Worm (Caenorhabditis elegans): ENCODE measurements around the gene F23D12.11.

F23D12.11 gene

DNA sequence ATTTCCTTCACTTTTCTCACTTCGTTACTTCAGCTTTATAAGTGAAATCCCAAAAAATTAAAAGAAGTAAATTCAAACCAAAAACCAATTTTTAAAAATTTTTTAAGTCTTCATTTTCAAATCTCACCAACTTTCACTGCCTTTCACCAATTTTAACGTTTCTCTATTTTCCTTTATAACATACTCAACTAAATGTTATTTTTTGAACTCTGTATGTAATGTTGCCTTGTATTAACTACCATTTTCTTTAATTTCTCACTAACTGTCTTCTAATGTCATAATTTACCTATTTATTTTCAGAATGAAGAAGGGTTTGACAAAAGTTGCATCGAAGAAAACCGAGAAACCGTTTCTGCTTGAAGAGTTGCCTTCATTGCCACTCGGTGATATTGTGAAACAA is 20.1 kb upstream of the F23D12.11 start, which contains the start of gene F23D12.4:
Gene F23D12.4, plus strand, starts transcription at position 301 of the 400 bp plus-strand sequence.
- no peak for TF ChIP-seq nhr-237 (tag; optimal IDR thresholded peaks at IDR 0.05)
- no peak for TF ChIP-seq jun-1 (tag; optimal IDR thresholded peaks at IDR 0.05)
- TF ChIP-seq mml-1 (tag; optimal IDR thresholded peaks at IDR 0.05): no peak
- TF ChIP-seq nhr-28 (tag; optimal IDR thresholded peaks at IDR 0.05): no peak
- no peak for TF ChIP-seq lin-15B (tag; optimal IDR thresholded peaks at IDR 0.05)
- TF ChIP-seq egl-5 (tag; optimal IDR thresholded peaks at IDR 0.05): no peak
- TF ChIP-seq mdl-1 (tag; optimal IDR thresholded peaks at IDR 0.05): no peak
- no peak for TF ChIP-seq elt-1 (tag; optimal IDR thresholded peaks at IDR 0.05)
- TF ChIP-seq nhr-23 (tag; optimal IDR thresholded peaks at IDR 0.05): no peak
- TF ChIP-seq nhr-25 (tag; optimal IDR thresholded peaks at IDR 0.05): no peak
- no peak for TF ChIP-seq egl-27 (tag; optimal IDR thresholded peaks at IDR 0.05)
- TF ChIP-seq ceh-16 (tag; optimal IDR thresholded peaks at IDR 0.05): no peak
- no peak for TF ChIP-seq aly-2 (tag; optimal IDR thresholded peaks at IDR 0.05)

DNA sequence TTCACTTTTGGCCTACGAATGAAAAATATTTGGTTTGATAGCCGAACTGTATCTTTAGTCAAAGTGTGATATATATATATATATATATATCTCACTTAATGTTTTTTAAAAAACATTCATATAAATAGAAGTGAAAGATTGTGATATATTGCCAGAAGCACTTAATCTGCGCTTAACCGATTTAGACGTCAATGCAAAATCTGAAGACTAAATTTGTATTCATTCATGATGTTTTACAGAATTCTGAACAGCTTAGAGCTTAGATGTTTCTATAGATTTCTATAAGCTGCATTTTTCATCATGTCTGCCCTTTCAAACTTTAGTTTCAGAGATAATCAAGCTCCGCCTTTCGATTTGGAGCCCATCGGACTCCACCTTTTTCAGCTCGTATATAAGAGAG is 17.8 kb upstream of the F23D12.11 start, which contains the start of gene F23D12.3:
Gene F23D12.3, plus strand, starts transcription at position 301 of the 400 bp plus-strand sequence.
- TF ChIP-seq ceh-9 (tag; optimal IDR thresholded peaks at IDR 0.05) (no peak), nhr-12 (tag; optimal IDR thresholded peaks at IDR 0.05) (no peak), nfya-1 (tag; optimal IDR thresholded peaks at IDR 0.05; ENCODE audit: insufficient read depth) (no peak), nhr-67 (tag; optimal IDR thresholded peaks at IDR 0.05) (no peak), ceh-28 (tag; optimal IDR thresholded peaks at IDR 0.05) (no peak), elt-2 (tag; optimal IDR thresholded peaks at IDR 0.05) (no peak), ceh-82 (tag; optimal IDR thresholded peaks at IDR 0.05) (no peak), egl-27 (tag; optimal IDR thresholded peaks at IDR 0.05) (no peak), ceh-16 (tag; optimal IDR thresholded peaks at IDR 0.05) (no peak), eor-1 (tag; optimal IDR thresholded peaks at IDR 0.05) (no peak), sea-2 (GFP tag; optimal IDR thresholded peaks at IDR 0.05) (no peak), snpc-4 (tag; optimal IDR thresholded peaks at IDR 0.05) (no peak), fkh-2 (tag; optimal IDR thresholded peaks at IDR 0.05) (no peak), lin-15B (tag; optimal IDR thresholded peaks at IDR 0.05) (no peak), ztf-11 (tag; optimal IDR thresholded peaks at IDR 0.05) (no peak), R02D3.7 (tag; optimal IDR thresholded peaks at IDR 0.05) (no peak), elt-3 (tag; optimal IDR thresholded peaks at IDR 0.05) (no peak), unc-39 (tag; optimal IDR thresholded peaks at IDR 0.05) (no peak)

DNA sequence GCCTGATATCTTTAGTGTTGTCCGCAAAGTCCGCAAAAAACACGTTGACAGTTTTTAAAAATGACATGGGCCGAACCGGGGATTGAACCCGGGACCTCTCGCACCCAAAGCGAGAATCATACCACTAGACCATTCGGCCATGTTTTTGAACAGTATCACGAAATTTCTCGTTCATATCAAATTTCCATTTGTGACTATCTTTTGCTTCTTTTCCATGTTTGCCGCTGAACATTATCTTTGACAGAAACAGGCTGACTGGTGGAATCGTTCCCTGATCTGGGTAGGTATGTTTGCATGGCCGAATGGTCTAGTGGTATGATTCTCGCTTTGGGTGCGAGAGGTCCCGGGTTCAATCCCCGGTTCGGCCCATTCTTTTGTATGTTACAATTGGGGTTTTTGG is 13.3 kb upstream of the F23D12.11 start:
- TF ChIP-seq nhr-43 (tag; optimal IDR thresholded peaks at IDR 0.05; ENCODE audit: poor library complexity, severe bottlenecking) (peak; percentile 59), nfya-1 (tag; optimal IDR thresholded peaks at IDR 0.05; ENCODE audit: insufficient read depth) (peak; percentile 16)

DNA sequence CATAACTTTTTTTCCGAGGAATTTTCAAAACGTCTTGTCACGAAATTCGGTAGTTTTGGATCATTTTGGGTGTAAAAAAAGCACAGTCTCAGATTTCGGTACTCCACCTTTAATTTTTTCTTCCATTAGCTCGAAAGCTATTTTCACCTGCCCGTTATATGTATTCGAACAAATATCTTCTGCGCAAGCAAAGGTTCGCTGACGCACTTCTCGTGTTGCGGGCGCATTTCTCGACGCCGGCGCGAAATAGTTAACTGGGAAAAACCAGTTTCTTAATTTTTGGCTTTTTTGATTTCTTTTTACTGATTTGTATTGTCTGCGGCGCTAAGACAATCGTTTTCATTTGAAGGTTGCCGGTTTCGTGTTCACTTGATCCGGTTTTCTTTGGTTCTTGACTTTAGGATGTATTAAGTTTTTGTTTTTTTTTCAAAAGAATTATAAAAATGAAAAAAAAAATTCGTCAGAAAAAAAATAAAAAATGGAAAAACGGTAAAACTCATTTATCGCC is 11.2 kb upstream of the F23D12.11 start:
- TF ChIP-seq ztf-11 (tag; optimal IDR thresholded peaks at IDR 0.05): no peak
- no peak for TF ChIP-seq nhr-28 (tag; optimal IDR thresholded peaks at IDR 0.05)
- TF ChIP-seq elt-2 (tag; optimal IDR thresholded peaks at IDR 0.05): no peak
- no peak for TF ChIP-seq ceh-16 (tag; optimal IDR thresholded peaks at IDR 0.05)
- no peak for TF ChIP-seq nhr-43 (tag; optimal IDR thresholded peaks at IDR 0.05; ENCODE audit: poor library complexity, severe bottlenecking)
- TF ChIP-seq fkh-2 (tag; optimal IDR thresholded peaks at IDR 0.05): no peak
- TF ChIP-seq ceh-9 (tag; optimal IDR thresholded peaks at IDR 0.05): no peak
- no peak for TF ChIP-seq skn-1 (tag; optimal IDR thresholded peaks at IDR 0.05)

DNA sequence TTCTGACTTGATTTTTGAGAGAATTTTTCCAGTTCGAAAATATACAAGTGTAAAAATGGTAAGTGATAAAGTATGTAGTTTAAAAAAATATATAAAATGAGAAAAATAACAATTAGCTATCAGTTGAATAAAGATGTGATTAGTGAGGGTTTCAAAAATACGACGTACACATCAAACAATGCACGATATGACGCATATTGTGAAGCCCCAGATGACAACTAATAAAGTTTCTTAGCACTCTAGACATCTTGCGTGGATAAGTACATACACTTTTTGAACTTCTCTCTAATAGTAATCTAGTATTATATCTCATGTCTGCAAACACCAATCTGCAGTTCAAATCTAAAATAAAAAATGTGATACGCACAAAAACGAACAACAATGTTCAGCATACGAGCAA is 5.9 kb upstream of the F23D12.11 start:
- TF ChIP-seq nfya-1 (tag; optimal IDR thresholded peaks at IDR 0.05; ENCODE audit: insufficient read depth): no peak
- TF ChIP-seq zag-1 (tag; optimal IDR thresholded peaks at IDR 0.05): no peak
- TF ChIP-seq R02D3.7 (tag; optimal IDR thresholded peaks at IDR 0.05): no peak
- TF ChIP-seq ceh-28 (tag; optimal IDR thresholded peaks at IDR 0.05): no peak
- no peak for TF ChIP-seq eor-1 (tag; optimal IDR thresholded peaks at IDR 0.05)

DNA sequence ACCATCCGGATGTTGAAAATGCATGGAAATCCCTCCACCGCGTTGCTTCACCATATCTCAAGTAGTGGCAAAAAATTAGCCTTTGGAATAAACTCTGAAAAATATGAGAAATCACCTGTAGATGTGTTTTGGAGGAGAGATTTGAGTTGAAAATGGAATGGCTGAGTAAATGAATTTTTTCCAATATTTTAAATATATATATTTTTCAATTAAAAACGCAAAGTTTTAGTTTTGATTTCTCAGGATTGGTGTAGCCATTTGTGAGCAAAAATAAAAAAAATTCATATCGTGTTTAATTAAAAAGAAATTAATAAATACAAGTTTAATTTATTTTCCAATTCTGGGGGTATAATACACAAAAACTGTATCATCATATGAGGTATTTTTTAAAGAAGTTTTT is 3.5 kb upstream of the F23D12.11 start, which contains the start of gene F23D12.1:
Gene F23D12.1, minus strand, starts transcription at position 101 of the 400 bp plus-strand sequence.
- TF ChIP-seq ZK546.5 (tag; optimal IDR thresholded peaks at IDR 0.05) (no peak), nhr-76 (tag; optimal IDR thresholded peaks at IDR 0.05) (no peak), egl-5 (tag; optimal IDR thresholded peaks at IDR 0.05) (no peak), jun-1 (tag; optimal IDR thresholded peaks at IDR 0.05) (no peak), nhr-25 (tag; optimal IDR thresholded peaks at IDR 0.05) (no peak), nhr-23 (tag; optimal IDR thresholded peaks at IDR 0.05) (no peak), nhr-77 (tag; optimal IDR thresholded peaks at IDR 0.05) (no peak), elt-2 (tag; optimal IDR thresholded peaks at IDR 0.05) (no peak), skn-1 (tag; optimal IDR thresholded peaks at IDR 0.05) (no peak), pha-4 (tag; optimal IDR thresholded peaks at IDR 0.05) (no peak), fos-1 (tag; optimal IDR thresholded peaks at IDR 0.05) (no peak), elt-1 (tag; optimal IDR thresholded peaks at IDR 0.05) (no peak), nhr-43 (tag; optimal IDR thresholded peaks at IDR 0.05; ENCODE audit: poor library complexity, severe bottlenecking) (no peak), ztf-11 (tag; optimal IDR thresholded peaks at IDR 0.05) (no peak), lin-15B (tag; optimal IDR thresholded peaks at IDR 0.05) (no peak), ztf-4 (tag; optimal IDR thresholded peaks at IDR 0.05) (no peak), lin-39 (tag; optimal IDR thresholded peaks at IDR 0.05) (no peak), ama-1 (optimal IDR thresholded peaks at IDR 0.05) (no peak), nhr-67 (tag; optimal IDR thresholded peaks at IDR 0.05) (no peak), hmg-11 (tag; optimal IDR thresholded peaks at IDR 0.05) (no peak)
